Worm (Caenorhabditis elegans) whole organism, L4 larva: ENCODE results near the gene F17E9.18.
"Not testable (repeated sequence)": the region's sequence is repeated elsewhere in the genome, so short reads cannot be mapped to it uniquely, and the experiment has no call there.

ENCODE experiments used
- D1046.2 ChIP-seq: fragments of 200-800 bp; sonication (Bioruptor generic); IDR thresholded peaks from 2 replicates; pipeline ENCODE4 v1.3.6; 2022; ENCODE audit warnings: missing genetic modification characterization, missing compliant biosample characterization
- F10B5.3 ChIP-seq: sonication (generic microtip); optimal IDR thresholded peaks from 2 replicates; lab custom pipeline; 2016; ENCODE audit warnings: mild to moderate bottlenecking, missing genetic modification characterization, missing compliant biosample characterization
- F37D6.2 ChIP-seq: sonication (generic microtip); optimal IDR thresholded peaks from 2 replicates; lab custom pipeline; 2016; ENCODE audit warnings: mild to moderate bottlenecking, missing genetic modification characterization, missing compliant biosample characterization
- F44E2.7 ChIP-seq: fragments of 200-800 bp; sonication (Bioruptor generic); IDR thresholded peaks from 2 replicates; pipeline ENCODE4 v2.1.2; 2022; ENCODE audit warnings: missing genetic modification characterization, missing compliant biosample characterization
- F49E8.2 ChIP-seq: sonication (generic microtip); optimal IDR thresholded peaks from 2 replicates; lab custom pipeline; 2016; ENCODE audit warnings: missing compliant biosample characterization, mild to moderate bottlenecking, missing genetic modification characterization, borderline replicate concordance
- Y48G9A.11 ChIP-seq: fragments of 200-800 bp; sonication (Bioruptor generic); IDR thresholded peaks from 2 replicates; pipeline ENCODE4 v1.3.6; 2022; ENCODE audit warnings: missing genetic modification reagents, missing genetic modification characterization, missing compliant biosample characterization
- Y75B8A.6 ChIP-seq: fragments of 200-800 bp; sonication (Bioruptor generic); IDR thresholded peaks from 2 replicates; pipeline ENCODE4 v1.3.6; 2022; ENCODE audit warnings: missing genetic modification reagents, missing genetic modification characterization, missing compliant biosample characterization
- ceh-20 ChIP-seq: fragments of 200-800 bp; sonication (Bioruptor generic); IDR thresholded peaks from 2 replicates; pipeline ENCODE4 v1.3.6; 2022; ENCODE audit warnings: missing genetic modification reagents, missing genetic modification characterization, missing compliant biosample characterization
- ceh-28 ChIP-seq: fragments of 150-350 bp; optimal IDR thresholded peaks from 2 replicates; lab custom pipeline; 2014; ENCODE audit warnings: missing biosample characterization, missing genetic modification reagents, missing genetic modification characterization
- ctbp-1 ChIP-seq: fragments of 200-800 bp; sonication (Bioruptor generic); IDR thresholded peaks from 2 replicates; pipeline ENCODE4 v1.3.6; 2022; ENCODE audit warnings: missing genetic modification reagents, missing genetic modification characterization, missing compliant biosample characterization
- daf-16 ChIP-seq, 3 experiments: sonication (generic microtip); optimal IDR thresholded peaks; 2 replicates each; lab custom pipeline; 2016 to 2017; ENCODE audit warnings: missing genetic modification characterization in 3 of 3, missing genetic modification reagents in 3 of 3, mild to moderate bottlenecking in 2 of 3, missing compliant biosample characterization in 2 of 3, missing biosample characterization in 1 of 3, moderate library complexity in 1 of 3
- daf-8 ChIP-seq: fragments of 200-800 bp; sonication (Bioruptor generic); IDR thresholded peaks from 2 replicates; pipeline ENCODE4 v1.3.6; 2022; ENCODE audit warnings: missing genetic modification characterization, missing compliant biosample characterization
- fkh-10 ChIP-seq: fragments of 150-350 bp; optimal IDR thresholded peaks from 2 replicates; lab custom pipeline; 2014; ENCODE audit warnings: missing biosample characterization, missing genetic modification reagents, missing genetic modification characterization
- lin-13 ChIP-seq: fragments of 150-350 bp; optimal IDR thresholded peaks from 2 replicates; lab custom pipeline; 2014; ENCODE audit warnings: missing biosample characterization, missing genetic modification reagents, missing genetic modification characterization
- lin-15B ChIP-seq: fragments of 150-350 bp; sonication (generic microtip); optimal IDR thresholded peaks from 3 replicates; lab custom pipeline; 2014; ENCODE audit warnings: missing biosample characterization, missing genetic modification characterization
- mdl-1 ChIP-seq, 2 experiments: fragments of 150-350 bp in 1 of 2; sonication (generic microtip) in 1 of 2; optimal IDR thresholded peaks; 2 replicates each; lab custom pipeline; 2014 to 2017; ENCODE audit warnings: missing biosample characterization in 2 of 2, missing genetic modification characterization in 2 of 2
- mdt-29 ChIP-seq: fragments of 200-800 bp; sonication (Bioruptor generic); IDR thresholded peaks from 2 replicates; pipeline ENCODE4 v1.3.6; 2022; ENCODE audit warnings: missing genetic modification reagents, missing genetic modification characterization, missing compliant biosample characterization
- mes-2 ChIP-seq: sonication (generic microtip); optimal IDR thresholded peaks from 2 replicates; lab custom pipeline; 2016; ENCODE audit warnings: missing genotype, mild to moderate bottlenecking, missing genetic modification characterization, missing compliant biosample characterization; ENCODE audit not compliant: poor library complexity, severe bottlenecking
- mxl-3 ChIP-seq: fragments of 200-800 bp; sonication (Bioruptor generic); optimal IDR thresholded peaks from 2 replicates; lab custom pipeline; 2018; ENCODE audit warnings: mild to moderate bottlenecking, missing genetic modification characterization, missing compliant biosample characterization
- nhr-10 ChIP-seq: fragments of 150-350 bp; optimal IDR thresholded peaks from 2 replicates; lab custom pipeline; 2014; ENCODE audit warnings: missing biosample characterization, missing genetic modification characterization
- nhr-11 ChIP-seq: fragments of 150-350 bp; optimal IDR thresholded peaks from 2 replicates; lab custom pipeline; 2014; ENCODE audit warnings: missing biosample characterization, missing genetic modification characterization
- nhr-237 ChIP-seq: sonication (generic microtip); optimal IDR thresholded peaks from 2 replicates; lab custom pipeline; 2017; ENCODE audit warnings: missing biosample characterization, missing genetic modification characterization
- nhr-42 ChIP-seq: fragments of 200-800 bp; sonication (Bioruptor generic); IDR thresholded peaks from 2 replicates; pipeline ENCODE4 v1.3.6; 2022; ENCODE audit warnings: missing genetic modification characterization, missing compliant biosample characterization
- nhr-76 ChIP-seq: fragments of 150-350 bp; optimal IDR thresholded peaks from 2 replicates; lab custom pipeline; 2014; ENCODE audit warnings: missing biosample characterization, missing genetic modification characterization
- nhr-77 ChIP-seq: fragments of 150-350 bp; optimal IDR thresholded peaks from 2 replicates; lab custom pipeline; 2014; ENCODE audit warnings: missing biosample characterization, missing genetic modification characterization
- php-3 ChIP-seq: fragments of 200-800 bp; sonication (Bioruptor generic); IDR thresholded peaks from 2 replicates; pipeline ENCODE4 v1.3.6; 2022; ENCODE audit warnings: missing genetic modification reagents, missing genetic modification characterization, missing compliant biosample characterization
- set-16 ChIP-seq: fragments of 200-800 bp; sonication (Bioruptor generic); IDR thresholded peaks from 2 replicates; pipeline ENCODE4 v1.3.6; 2022; ENCODE audit warnings: missing genetic modification reagents, missing genetic modification characterization, missing compliant biosample characterization
- skn-1 ChIP-seq: fragments of 150-350 bp; optimal IDR thresholded peaks from 2 replicates; lab custom pipeline; 2014; ENCODE audit warnings: missing biosample characterization, missing genetic modification characterization
- snpc-4 ChIP-seq: fragments of 150-350 bp; optimal IDR thresholded peaks from 2 replicates; lab custom pipeline; 2014; ENCODE audit warnings: missing biosample characterization, missing genetic modification characterization
- spr-3 ChIP-seq: fragments of 200-800 bp; sonication (Bioruptor generic); optimal IDR thresholded peaks from 2 replicates; lab custom pipeline; 2018; ENCODE audit warnings: mild to moderate bottlenecking, missing genetic modification characterization, missing compliant biosample characterization
- tag-97 ChIP-seq: fragments of 200-800 bp; sonication (Bioruptor generic); IDR thresholded peaks from 2 replicates; pipeline ENCODE4 v1.3.6; 2022; ENCODE audit warnings: missing genetic modification characterization, missing compliant biosample characterization
- unc-130 ChIP-seq: sonication (generic microtip); optimal IDR thresholded peaks from 2 replicates; lab custom pipeline; 2016; ENCODE audit warnings: missing genetic modification reagents, missing genetic modification characterization, missing compliant biosample characterization
- zag-1 ChIP-seq: fragments of 150-350 bp; optimal IDR thresholded peaks from 2 replicates; lab custom pipeline; 2014; ENCODE audit warnings: missing biosample characterization, missing genetic modification characterization
- zfp-2 ChIP-seq: sonication (generic microtip); optimal IDR thresholded peaks from 2 replicates; lab custom pipeline; 2016; ENCODE audit warnings: mild to moderate bottlenecking, missing genetic modification characterization, missing compliant biosample characterization
- zfp-3 ChIP-seq: fragments of 200-800 bp; sonication (Bioruptor generic); conservative IDR thresholded peaks from 2 replicates; pipeline ENCODE4 v1.3.6; 2022; ENCODE audit warnings: missing genetic modification reagents, missing genetic modification characterization, missing compliant biosample characterization
- zip-11 ChIP-seq: fragments of 200-800 bp; sonication (Bioruptor generic); IDR thresholded peaks from 2 replicates; pipeline ENCODE4 v1.3.6; 2022; ENCODE audit warnings: missing genetic modification characterization, missing compliant biosample characterization
- ztf-11 ChIP-seq: fragments of 150-350 bp; optimal IDR thresholded peaks from 2 replicates; lab custom pipeline; 2014; ENCODE audit warnings: missing biosample characterization, missing genetic modification characterization

Gene F17E9.18

ce11 chrIV:8357299-8357698, 10.3 kb upstream of the F17E9.18 start:
- TF ChIP-seq set-16 (GFP tag; lab: Robert Waterston, UW), result peak; percentile 76; the same call in 1 of the 2 replicates
- no peak for TF ChIP-seq mxl-3 (GFP tag; lab: Kevin White, UChicago)

- no peak for TF ChIP-seq set-16 (GFP tag; lab: Robert Waterston, UW)
- TF ChIP-seq nhr-77 (tag; lab: Kevin White, UChicago), result no peak
- TF ChIP-seq Y75B8A.6 (GFP tag; lab: Robert Waterston, UW), result no peak
- no peak for TF ChIP-seq mes-2
- no peak for TF ChIP-seq zfp-2
- TF ChIP-seq skn-1 (tag; lab: Kevin White, UChicago), result no peak
- TF ChIP-seq ceh-20 (GFP tag; lab: Robert Waterston, UW), result no peak
- TF ChIP-seq mdl-1 (tag; optimal IDR thresholded peaks at IDR 0.05; lab: Kevin White, UChicago), result no peak
- no peak for TF ChIP-seq nhr-10 (tag; lab: Kevin White, UChicago)
- no peak for TF ChIP-seq lin-13 (GFP tag; lab: Kevin White, UChicago)
- TF ChIP-seq daf-8 (GFP tag; lab: Robert Waterston, UW), result no peak
- TF ChIP-seq F44E2.7 (GFP tag; lab: Robert Waterston, UW), result no peak
- no peak for TF ChIP-seq nhr-76 (tag; lab: Kevin White, UChicago)
- TF ChIP-seq nhr-237, result no peak
Observed at ce11 chrIV:8355592-8355991, 8.6 kb upstream of the F17E9.18 start, which contains the start of the genes F17E9.2 and col-116. Gene F17E9.2, plus strand, starts transcription at chrIV:8355892. Gene col-116, plus strand, starts transcription at chrIV:8355906.

ce11 chrIV:8354572-8354971, 7.6 kb upstream of the F17E9.18 start, which contains the start of gene F17E9.3:
Gene F17E9.3, plus strand, starts transcription at chrIV:8354872.
- TF ChIP-seq ceh-28 (tag; lab: Kevin White, UChicago) (no peak), unc-130 (GFP tag; lab: Kevin White, UChicago) (no peak), snpc-4 (no peak), nhr-42 (GFP tag; lab: Robert Waterston, UW) (no peak), spr-3 (GFP tag; lab: Kevin White, UChicago) (no peak), daf-16 (GFP tag; optimal IDR thresholded peaks at IDR 0.05; lab: Kevin White, UChicago) (no peak), daf-16 (tag; optimal IDR thresholded peaks at IDR 0.05; lab: Kevin White, UChicago) (no peak), Y48G9A.11 (GFP tag; lab: Robert Waterston, UW) (no peak), tag-97 (GFP tag; lab: Robert Waterston, UW) (no peak), zfp-3 (GFP tag; lab: Robert Waterston, UW) (no peak), ztf-11 (tag; lab: Kevin White, UChicago) (no peak), mdt-29 (no peak)

ce11 chrIV:8352036-8352435, 5.1 kb upstream of the F17E9.18 start, which contains the start of gene F17E9.16:
Gene F17E9.16, plus strand, starts transcription at chrIV:8352336.
- not testable (repeated sequence) for TF ChIP-seq nhr-11, F10B5.3, F37D6.2 (tag; lab: Kevin White, UChicago)

ce11 chrIV:8348073-8348472, 1.1 kb upstream of the F17E9.18 start, which contains the start of gene F17E9.4:
Gene F17E9.4, plus strand, starts transcription at chrIV:8348373.
- TF ChIP-seq lin-15B (no peak), ctbp-1 (no peak), zag-1 (tag; lab: Kevin White, UChicago) (no peak), fkh-10 (GFP tag; lab: Kevin White, UChicago) (no peak), php-3 (GFP tag; lab: Robert Waterston, UW) (no peak), F49E8.2 (no peak), nhr-76 (tag; lab: Kevin White, UChicago) (no peak), D1046.2 (no peak), zip-11 (no peak)
